Fruit fly (Drosophila melanogaster): ENCODE data around the gene vih.
A peak's percentile ranks its signal among the peaks of the same experiment; 100 is the strongest.

dm6 chr3L:12514762-12515215 lies 10.7 kb downstream of the vih start, which contains the start of the genes sti and tral:
- TF ChIP-seq CG14711 (tag; optimal IDR thresholded peaks at IDR 0.05) (peak; percentile 100), tj (GFP tag; optimal IDR thresholded peaks at IDR 0.05) (peak; percentile 77), bab1 (GFP tag; optimal IDR thresholded peaks at IDR 0.05) (peak; percentile 91), CG12768 (GFP tag; optimal IDR thresholded peaks at IDR 0.05) (peak; percentile 94), Crg-1 (GFP tag; optimal IDR thresholded peaks at IDR 0.05) (peak; percentile 93), cnc (optimal IDR thresholded peaks at IDR 0.05) (no peak), toe (GFP tag; optimal IDR thresholded peaks at IDR 0.05) (peak; percentile 98)
